Worm (Caenorhabditis elegans): Measurements from ENCODE around the gene cpna-3.

- TF ChIP-seq egl-27 (tag; optimal IDR thresholded peaks at IDR 0.05) (no peak), elt-3 (tag; optimal IDR thresholded peaks at IDR 0.05) (no peak), nhr-12 (tag; optimal IDR thresholded peaks at IDR 0.05) (no peak), jun-1 (tag; optimal IDR thresholded peaks at IDR 0.05) (no peak), zag-1 (tag; optimal IDR thresholded peaks at IDR 0.05) (no peak), unc-62 (GFP tag; optimal IDR thresholded peaks at IDR 0.05) (no peak)
These were observed 19.8 kb downstream of the cpna-3 start for ce11 chrIV:9116452-9116851.

Data from whole organism, L3 larva.